Worm (Caenorhabditis elegans) whole organism, late embryonic: ENCODE data around the gene rabr-2.

Experiments
- ama-1 ChIP-seq: fragments of 150-350 bp; optimal IDR thresholded peaks from 2 replicates; lab custom pipeline; 2014
- ceh-18 ChIP-seq: sonication (generic microtip); optimal IDR thresholded peaks from 2 replicates; lab custom pipeline; 2016; ENCODE audit warnings: missing genetic modification characterization, missing compliant biosample characterization
- ceh-30 ChIP-seq: fragments of 150-350 bp; optimal IDR thresholded peaks from 2 replicates; lab custom pipeline; 2014; ENCODE audit warnings: missing biosample characterization, missing genetic modification characterization
- ceh-45 ChIP-seq: fragments of 200-800 bp; sonication (Bioruptor generic); IDR thresholded peaks from 2 replicates; pipeline ENCODE4 v1.3.6; 2022; ENCODE audit warnings: missing genetic modification reagents, missing genetic modification characterization, missing compliant biosample characterization
- ets-4 ChIP-seq: sonication (generic microtip); optimal IDR thresholded peaks from 2 replicates; lab custom pipeline; 2016; ENCODE audit warnings: missing genetic modification characterization, missing compliant biosample characterization
- lin-11 ChIP-seq: fragments of 200-800 bp; sonication (Bioruptor generic); optimal IDR thresholded peaks from 2 replicates; lab custom pipeline; 2018; ENCODE audit warnings: mild to moderate bottlenecking, missing genetic modification characterization, missing compliant biosample characterization
- madf-2 ChIP-seq: sonication (generic microtip); optimal IDR thresholded peaks from 2 replicates; lab custom pipeline; 2017; ENCODE audit warnings: missing genetic modification characterization, missing compliant biosample characterization
- nhr-11 ChIP-seq: fragments of 150-350 bp; optimal IDR thresholded peaks from 2 replicates; lab custom pipeline; 2014; ENCODE audit warnings: missing biosample characterization, missing genetic modification characterization
- nhr-232 ChIP-seq: sonication (generic microtip); optimal IDR thresholded peaks from 2 replicates; lab custom pipeline; 2016; ENCODE audit warnings: missing genetic modification characterization, missing compliant biosample characterization
- pag-3 ChIP-seq: sonication (generic microtip); optimal IDR thresholded peaks from 2 replicates; lab custom pipeline; 2016; ENCODE audit warnings: missing compliant biosample characterization, missing genetic modification characterization, borderline replicate concordance
- pax-1 ChIP-seq: fragments of 150-350 bp; optimal IDR thresholded peaks from 2 replicates; lab custom pipeline; 2014; ENCODE audit warnings: missing biosample characterization, missing genetic modification characterization
- ref-2 ChIP-seq: sonication (generic microtip); optimal IDR thresholded peaks from 2 replicates; lab custom pipeline; 2016; ENCODE audit warnings: missing genetic modification characterization, missing compliant biosample characterization
- rnt-1 ChIP-seq: sonication (generic microtip); optimal IDR thresholded peaks from 2 replicates; lab custom pipeline; 2016; ENCODE audit warnings: missing genetic modification characterization, missing compliant biosample characterization

DNA sequence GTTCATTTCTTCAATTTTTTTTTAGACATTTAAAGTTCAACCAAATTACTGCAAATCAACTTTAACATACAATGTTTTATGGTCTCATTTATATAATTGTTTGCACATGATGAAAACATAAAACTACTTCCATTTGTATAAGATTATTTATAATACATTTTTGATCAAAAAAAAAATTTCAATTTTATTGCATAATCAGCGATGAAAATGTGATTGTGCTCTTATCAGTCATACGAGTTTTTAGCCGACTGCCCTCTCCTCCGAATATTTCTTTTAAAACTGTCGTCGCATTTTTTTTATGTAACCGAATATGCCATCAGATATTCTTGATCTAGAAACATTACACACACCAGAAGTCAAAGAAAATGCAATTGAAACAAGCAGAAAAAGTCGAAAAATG is 42.7 kb downstream of the rabr-2 start, which contains the start of gene F08A7.1:
- TF ChIP-seq nhr-232, result no peak
- no peak for TF ChIP-seq lin-11 (tag; lab: Kevin White, UChicago)
- TF ChIP-seq ama-1 (lab: Kevin White, UChicago), result no peak
- no peak for TF ChIP-seq pag-3 (tag; lab: Kevin White, UChicago)
- TF ChIP-seq ref-2, result no peak
- no peak for TF ChIP-seq pax-1 (tag; lab: Kevin White, UChicago)
- TF ChIP-seq rnt-1 (tag; lab: Kevin White, UChicago), result no peak
- no peak for TF ChIP-seq ceh-30 (tag; lab: Kevin White, UChicago)
- no peak for TF ChIP-seq ceh-45
- TF ChIP-seq nhr-11 (tag; lab: Kevin White, UChicago), result no peak
- no peak for TF ChIP-seq ceh-18 (tag; lab: Kevin White, UChicago)
- TF ChIP-seq madf-2 (tag; lab: Kevin White, UChicago), result no peak
- TF ChIP-seq ets-4 (tag; lab: Kevin White, UChicago), result no peak
